Fruit fly (Drosophila melanogaster): ENCODE measurements around the gene Sytbeta.

- TF ChIP-seq CG16779 (tag; optimal IDR thresholded peaks at IDR 0.05) (peak; percentile 64), CG32006 (GFP tag; optimal IDR thresholded peaks at IDR 0.05) (peak; percentile 83), OdsH (GFP tag; optimal IDR thresholded peaks at IDR 0.05) (peak; percentile 82)
These were observed 53.0 kb downstream of the Sytbeta start for dm6 chr3L:15011638-15012335.
